Worm (Caenorhabditis elegans): ENCODE measurements around the gene msp-57.
"Not testable (repeated sequence)": the region's sequence is repeated elsewhere in the genome, so short reads cannot be mapped to it uniquely, and the experiment has no call there.

ce11 chrIV:5016461-5016860 lies 45.9 kb upstream of the msp-57 start, which contains the start of gene ssq-4:
- TF ChIP-seq ztf-29 (GFP tag; IDR thresholded peaks at IDR 0.05); klf-2 (GFP tag; conservative IDR thresholded peaks at IDR 0.05); ztf-23 (GFP tag; IDR thresholded peaks at IDR 0.05); cog-1 (tag; optimal IDR thresholded peaks at IDR 0.05); med-1 (GFP tag; optimal IDR thresholded peaks at IDR 0.05; ENCODE audit: insufficient read depth); ref-1 (GFP tag; conservative IDR thresholded peaks at IDR 0.05): not testable (repeated sequence)

Measured in whole organism, midembryonic.